Fruit fly (Drosophila melanogaster) whole organism, embryonic: ENCODE results near the gene ND-MNLL.

Experiments
- Aef1 ChIP-seq: fragments of 200-800 bp; sonication (Bioruptor generic); IDR thresholded peaks from 3 replicates; pipeline ENCODE4 v1.3.6; 2022; ENCODE audit warnings: missing biosample characterization, missing genetic modification characterization
- B-H2 ChIP-seq: fragments of 200-800 bp; sonication (Bioruptor generic); optimal IDR thresholded peaks from 2 replicates; lab custom pipeline; 2018; ENCODE audit warnings: missing biosample characterization, mild to moderate bottlenecking, missing genetic modification characterization
- CG10147 ChIP-seq: fragments of 200-800 bp; sonication (Bioruptor generic); optimal IDR thresholded peaks from 2 replicates; lab custom pipeline; 2019; ENCODE audit warnings: missing biosample characterization, mild to moderate bottlenecking, missing genetic modification characterization, moderate library complexity
- CG10979 ChIP-seq: fragments of 200-800 bp; sonication (Bioruptor generic); optimal IDR thresholded peaks from 2 replicates; lab custom pipeline; 2018; ENCODE audit warnings: missing biosample characterization, mild to moderate bottlenecking, missing genetic modification characterization, moderate library complexity
- CG11085 ChIP-seq: fragments of 200-800 bp; sonication (Bioruptor generic); IDR thresholded peaks from 2 replicates; pipeline ENCODE4 v1.3.6; 2022; ENCODE audit warnings: missing biosample characterization, missing genetic modification characterization
- CG11247 ChIP-seq: fragments of 200-800 bp; sonication (Bioruptor generic); IDR thresholded peaks from 2 replicates; pipeline ENCODE4 v1.3.6; 2022; ENCODE audit warnings: missing biosample characterization, missing genetic modification characterization
- CG11398 ChIP-seq: fragments of 200-800 bp; sonication (Bioruptor generic); optimal IDR thresholded peaks from 2 replicates; lab custom pipeline; 2016; ENCODE audit warnings: missing biosample characterization, missing genetic modification characterization
- CG15479 ChIP-seq: fragments of 200-800 bp; sonication (Bioruptor generic); optimal IDR thresholded peaks from 3 replicates; lab custom pipeline; 2019; ENCODE audit warnings: missing biosample characterization, mild to moderate bottlenecking, missing genetic modification characterization, moderate library complexity
- CG15696 ChIP-seq: fragments of 200-800 bp; sonication (Bioruptor generic); optimal IDR thresholded peaks from 2 replicates; lab custom pipeline; 2019; ENCODE audit warnings: missing biosample characterization, mild to moderate bottlenecking, missing genetic modification characterization, moderate library complexity
- CG1647 ChIP-seq: fragments of 200-800 bp; sonication (Bioruptor generic); optimal IDR thresholded peaks from 3 replicates; lab custom pipeline; 2016; ENCODE audit warnings: missing biosample characterization, missing genetic modification characterization
- CG18262 ChIP-seq: fragments of 200-800 bp; optimal IDR thresholded peaks from 3 replicates; lab custom pipeline; 2019; ENCODE audit warnings: missing biosample characterization, mild to moderate bottlenecking, missing genetic modification characterization, moderate library complexity
- CG31388 ChIP-seq: fragments of 200-800 bp; sonication (Bioruptor generic); optimal IDR thresholded peaks from 2 replicates; lab custom pipeline; 2016; ENCODE audit warnings: missing biosample characterization, missing genetic modification characterization
- CG3281 ChIP-seq: fragments of 200-800 bp; sonication (Bioruptor generic); optimal IDR thresholded peaks from 3 replicates; lab custom pipeline; 2017; ENCODE audit warnings: missing biosample characterization, mild to moderate bottlenecking, missing genetic modification characterization
- CG4282 ChIP-seq: fragments of 200-800 bp; sonication (Bioruptor generic); optimal IDR thresholded peaks from 2 replicates; lab custom pipeline; 2016; ENCODE audit warnings: missing biosample characterization, missing genetic modification characterization
- CG6689 ChIP-seq: fragments of 200-800 bp; sonication (Bioruptor generic); IDR thresholded peaks from 2 replicates; pipeline ENCODE4 v1.3.6; 2022; ENCODE audit warnings: missing biosample characterization, missing genetic modification characterization
- CG6854 ChIP-seq: fragments of 200-800 bp; sonication (Bioruptor generic); optimal IDR thresholded peaks from 3 replicates; lab custom pipeline; 2017; ENCODE audit warnings: missing biosample characterization, mild to moderate bottlenecking, missing genetic modification characterization
- CG7963 ChIP-seq: fragments of 200-800 bp; sonication (Bioruptor generic); IDR thresholded peaks from 3 replicates; pipeline ENCODE4 v1.3.6; 2022; ENCODE audit warnings: missing biosample characterization, missing genetic modification characterization; ENCODE audit not compliant: partially characterized antibody
- CG8290 ChIP-seq, 3 experiments: fragments of 200-800 bp; sonication (Bioruptor generic); optimal IDR thresholded peaks; 2 replicates each; lab custom pipeline; 2016 to 2019; ENCODE audit warnings: missing biosample characterization in 3 of 3, missing genetic modification characterization in 3 of 3, mild to moderate bottlenecking in 2 of 3, moderate library complexity in 1 of 3
- CG9215 ChIP-seq: fragments of 200-800 bp; sonication (Bioruptor generic); IDR thresholded peaks from 2 replicates; pipeline ENCODE4 v1.3.6; 2022; ENCODE audit warnings: missing biosample characterization, missing genetic modification characterization
- CG9727 ChIP-seq: fragments of 200-800 bp; sonication (Bioruptor generic); optimal IDR thresholded peaks from 3 replicates; lab custom pipeline; 2017; ENCODE audit warnings: missing biosample characterization, mild to moderate bottlenecking, missing genetic modification characterization
- CG9876 ChIP-seq: fragments of 200-800 bp; sonication (Bioruptor generic); optimal IDR thresholded peaks from 2 replicates; lab custom pipeline; 2016; ENCODE audit warnings: missing biosample characterization, missing genetic modification characterization
- CrebB ChIP-seq: fragments of 200-800 bp; sonication (Bioruptor generic); optimal IDR thresholded peaks from 3 replicates; lab custom pipeline; 2018; ENCODE audit warnings: missing biosample characterization, mild to moderate bottlenecking, missing genetic modification characterization
- Deaf1 ChIP-seq: fragments of 200-800 bp; optimal IDR thresholded peaks from 3 replicates; lab custom pipeline; 2019; ENCODE audit warnings: missing biosample characterization, mild to moderate bottlenecking, missing genetic modification characterization, moderate library complexity
- Dip3 ChIP-seq: fragments of 200-800 bp; sonication (Bioruptor generic); optimal IDR thresholded peaks from 3 replicates; lab custom pipeline; 2016; ENCODE audit warnings: missing biosample characterization, missing genetic modification characterization
- Drgx ChIP-seq: fragments of 200-800 bp; sonication (Bioruptor generic); IDR thresholded peaks from 2 replicates; pipeline ENCODE4 v1.3.6; 2022; ENCODE audit warnings: missing biosample characterization, missing genetic modification characterization
- Lhr ChIP-seq: fragments of 200-800 bp; sonication (Bioruptor generic); optimal IDR thresholded peaks from 3 replicates; lab custom pipeline; 2017; ENCODE audit warnings: mild to moderate bottlenecking, missing biosample characterization, missing genetic modification reagents, missing genetic modification characterization
- Mad ChIP-seq: fragments of 200-800 bp; sonication (Bioruptor generic); optimal IDR thresholded peaks from 2 replicates; lab custom pipeline; 2016; ENCODE audit warnings: missing biosample characterization, missing genetic modification characterization
- Nf-YB ChIP-seq: fragments of 200-800 bp; sonication (Bioruptor generic); optimal IDR thresholded peaks from 3 replicates; lab custom pipeline; 2019; ENCODE audit warnings: missing biosample characterization, mild to moderate bottlenecking, missing genetic modification characterization, moderate library complexity
- Opbp ChIP-seq: fragments of 200-800 bp; sonication (Bioruptor generic); IDR thresholded peaks from 3 replicates; pipeline ENCODE4 v1.3.6; 2022; ENCODE audit warnings: missing biosample characterization, missing genetic modification characterization; ENCODE audit not compliant: partially characterized antibody
- Rfx ChIP-seq: fragments of 200-800 bp; sonication (Bioruptor generic); IDR thresholded peaks from 2 replicates; pipeline ENCODE4 v1.3.6; 2022; ENCODE audit warnings: missing biosample characterization, missing genetic modification characterization
- Sin3A ChIP-seq: fragments of >200 bp; optimal IDR thresholded peaks from 2 replicates; lab custom pipeline; 2018
- Sox102F ChIP-seq: fragments of 200-800 bp; sonication (Bioruptor generic); optimal IDR thresholded peaks from 2 replicates; lab custom pipeline; 2018; ENCODE audit warnings: missing biosample characterization, mild to moderate bottlenecking, missing genetic modification characterization, moderate library complexity
- Sry-δ ChIP-seq: fragments of 200-800 bp; sonication (Bioruptor generic); optimal IDR thresholded peaks from 2 replicates; lab custom pipeline; 2016; ENCODE audit warnings: missing biosample characterization, missing genetic modification characterization
- abd-A ChIP-seq: fragments of 200-800 bp; sonication (Bioruptor generic); optimal IDR thresholded peaks from 3 replicates; lab custom pipeline; 2019; ENCODE audit warnings: missing biosample characterization, mild to moderate bottlenecking, missing genetic modification characterization, moderate library complexity
- dan ChIP-seq: fragments of 200-800 bp; sonication (Bioruptor generic); IDR thresholded peaks from 2 replicates; pipeline ENCODE4 v1.3.6; 2022; ENCODE audit warnings: missing biosample characterization, missing genetic modification characterization
- dpn ChIP-seq, 2 experiments: fragments of 200-800 bp; sonication (Bioruptor generic); optimal IDR thresholded peaks; 3 replicates each; lab custom pipeline; 2016; ENCODE audit warnings: missing biosample characterization in 2 of 2, missing genetic modification characterization in 2 of 2
- emc ChIP-seq: fragments of 200-800 bp; sonication (Bioruptor generic); optimal IDR thresholded peaks from 2 replicates; lab custom pipeline; 2016; ENCODE audit warnings: missing biosample characterization, missing genetic modification characterization
- gce ChIP-seq: fragments of 200-800 bp; sonication (Bioruptor generic); IDR thresholded peaks from 3 replicates; pipeline ENCODE4 v1.3.6; 2022; ENCODE audit warnings: missing biosample characterization, missing genetic modification characterization
- ken ChIP-seq: fragments of 200-800 bp; sonication (Bioruptor generic); IDR thresholded peaks from 3 replicates; pipeline ENCODE4 v1.3.6; 2022; ENCODE audit warnings: missing biosample characterization, missing genetic modification characterization
- org-1 ChIP-seq: fragments of 200-800 bp; sonication (Bioruptor generic); optimal IDR thresholded peaks from 2 replicates; lab custom pipeline; 2017; ENCODE audit warnings: missing biosample characterization, missing genetic modification characterization
- p53 ChIP-seq: fragments of 200-800 bp; sonication (Bioruptor generic); optimal IDR thresholded peaks from 2 replicates; lab custom pipeline; 2016; ENCODE audit warnings: missing biosample characterization, missing genetic modification characterization
- pita ChIP-seq: fragments of 200-800 bp; sonication (Bioruptor generic); optimal IDR thresholded peaks from 2 replicates; lab custom pipeline; 2017; ENCODE audit warnings: missing biosample characterization, mild to moderate bottlenecking, missing genetic modification characterization
- ranshi ChIP-seq: fragments of 200-800 bp; sonication (Bioruptor generic); IDR thresholded peaks from 2 replicates; pipeline ENCODE4 v1.3.6; 2022; ENCODE audit warnings: missing biosample characterization, missing genetic modification characterization
- sc ChIP-seq, 3 experiments: fragments of >200 bp in 2 of 3; fragments of 200-800 bp in 1 of 3; sonication (Bioruptor generic) in 1 of 3; optimal IDR thresholded peaks; 2 replicates in 2 of 3; 3 replicates in 1 of 3; lab custom pipeline; 2017; ENCODE audit warnings: mild to moderate bottlenecking in 1 of 3, missing biosample characterization in 1 of 3, missing genetic modification characterization in 1 of 3, missing genetic modification reagents in 1 of 3
- sd ChIP-seq: fragments of 200-800 bp; sonication (Bioruptor generic); optimal IDR thresholded peaks from 3 replicates; lab custom pipeline; 2018; ENCODE audit warnings: missing biosample characterization, mild to moderate bottlenecking, missing genetic modification characterization, moderate library complexity
- tin ChIP-seq: fragments of 200-800 bp; sonication (Bioruptor generic); optimal IDR thresholded peaks from 3 replicates; lab custom pipeline; 2016; ENCODE audit warnings: missing biosample characterization, missing genetic modification characterization
- tup ChIP-seq: fragments of 200-800 bp; sonication (Bioruptor generic); optimal IDR thresholded peaks from 2 replicates; lab custom pipeline; 2016; ENCODE audit warnings: missing biosample characterization, mild to moderate bottlenecking, missing genetic modification characterization, moderate library complexity
- vvl ChIP-seq: fragments of 200-800 bp; sonication (Bioruptor generic); IDR thresholded peaks from 2 replicates; pipeline ENCODE4 v1.3.6; 2022; ENCODE audit warnings: missing biosample characterization, missing genetic modification characterization

ND-MNLL gene

dm6 chrX:7908239-7909068, 14.9 kb upstream of the ND-MNLL start, which contains the start of the genes dpr14 and spidey (continued):
- peak; percentile 73 for TF ChIP-seq CG4282 (GFP tag; lab: Kevin White, UChicago)
- TF ChIP-seq Sin3A (lab: Kevin White, UChicago), result no peak
- TF ChIP-seq B-H2 (GFP tag; lab: Kevin White, UChicago), result peak; percentile 90
- TF ChIP-seq abd-A (tag; lab: Kevin White, UChicago), result peak; percentile 92
- peak; percentile 73 for TF ChIP-seq CG9876 (GFP tag; lab: Kevin White, UChicago)
- peak; percentile 48 for TF ChIP-seq CG31388 (GFP tag; lab: Kevin White, UChicago)
- TF ChIP-seq pita (GFP tag; lab: Kevin White, UChicago), result no peak
- peak; percentile 93 for TF ChIP-seq vvl (GFP tag; lab: Robert Waterston, UW)
- TF ChIP-seq CG7963, result 0 out of 3 replicates have a peak, but pooled peaks have one; percentile 8
- peak; percentile 92 for TF ChIP-seq CG3281 (GFP tag; lab: Kevin White, UChicago)
- peak; percentile 86 for TF ChIP-seq CG6689 (GFP tag; lab: Robert Waterston, UW)
- TF ChIP-seq CG11085, result peak; percentile 85
- TF ChIP-seq tin (GFP tag; lab: Kevin White, UChicago), result peak; percentile 86
- TF ChIP-seq Deaf1 (tag; lab: Kevin White, UChicago), result peak; percentile 69
- peak; percentile 91 for TF ChIP-seq Sox102F (GFP tag; lab: Kevin White, UChicago)
- peak; percentile 81 for TF ChIP-seq CG1647 (GFP tag; lab: Kevin White, UChicago)
- TF ChIP-seq gce (GFP tag; lab: Robert Waterston, UW), result peak; percentile 75; the same call in 1 of the 3 replicates
- TF ChIP-seq Rfx (GFP tag; lab: Robert Waterston, UW), result peak; percentile 94
- TF ChIP-seq ken (GFP tag; lab: Robert Waterston, UW), result peak; percentile 87
- peak; percentile 29 for TF ChIP-seq CG8290 (GFP tag; optimal IDR thresholded peaks at IDR 0.05; lab: Kevin White, UChicago)
- TF ChIP-seq CG8290 (tag; optimal IDR thresholded peaks at IDR 0.05; lab: Kevin White, UChicago), result peak; percentile 72 to 92
- TF ChIP-seq Aef1, result peak; percentile 90
- TF ChIP-seq dan, result peak; percentile 41; the same call in 1 of the 2 replicates
- TF ChIP-seq CG9727 (GFP tag; lab: Kevin White, UChicago), result peak; percentile 88
- TF ChIP-seq tup (GFP tag; lab: Kevin White, UChicago), result peak; percentile 82
- TF ChIP-seq CG6854 (GFP tag; lab: Kevin White, UChicago), result peak; percentile 87
- peak; percentile 57 for TF ChIP-seq Lhr (GFP tag; lab: Kevin White, UChicago)
- peak; percentile 74 for TF ChIP-seq Nf-YB (GFP tag; lab: Kevin White, UChicago)
- TF ChIP-seq dpn (GFP tag; optimal IDR thresholded peaks at IDR 0.05; lab: Kevin White, UChicago), result peak; percentile 87 to 92
- peak; percentile 89 for TF ChIP-seq org-1
- no peak for TF ChIP-seq sc (optimal IDR thresholded peaks at IDR 0.05; lab: Kevin White, UChicago)
- TF ChIP-seq sc (GFP tag; optimal IDR thresholded peaks at IDR 0.05; lab: Kevin White, UChicago), result peak; percentile 67
- TF ChIP-seq CG9215 (GFP tag; lab: Robert Waterston, UW), result peak; percentile 86
- TF ChIP-seq Drgx (GFP tag; lab: Robert Waterston, UW), result peak; percentile 90
- peak; percentile 88 for TF ChIP-seq Dip3
- peak; percentile 88 for TF ChIP-seq ranshi
- TF ChIP-seq CG11398 (GFP tag; lab: Kevin White, UChicago), result peak; percentile 81
- TF ChIP-seq Sry-δ (GFP tag; lab: Kevin White, UChicago), result peak; percentile 45
- peak; percentile 5 for TF ChIP-seq p53 (GFP tag; lab: Kevin White, UChicago)
- peak; percentile 68 for TF ChIP-seq CG15696 (tag; lab: Kevin White, UChicago)
- TF ChIP-seq CrebB (tag; lab: Kevin White, UChicago), result peak; percentile 87
- TF ChIP-seq CG11247 (GFP tag; lab: Robert Waterston, UW), result peak; percentile 86
- TF ChIP-seq CG15479 (GFP tag; lab: Kevin White, UChicago), result peak; percentile 9
- peak; percentile 87 for TF ChIP-seq CG10979 (tag; lab: Kevin White, UChicago)
- TF ChIP-seq sd (tag; lab: Kevin White, UChicago), result peak; percentile 80
- peak; percentile 90 for TF ChIP-seq CG18262
- TF ChIP-seq Mad (GFP tag; lab: Kevin White, UChicago), result peak; percentile 61
- peak; percentile 64 for TF ChIP-seq emc (GFP tag; lab: Kevin White, UChicago)
- TF ChIP-seq Opbp (GFP tag; lab: Robert Waterston, UW), result 0 out of 3 replicates have a peak, but pooled peaks have one; percentile 7
- TF ChIP-seq CG10147 (GFP tag; lab: Kevin White, UChicago), result peak; percentile 84
